Fruit fly (Drosophila melanogaster) whole organism, prepupa: Measurements from ENCODE around the gene fd96Ca.
A peak's percentile ranks its signal among the peaks of the same experiment; 100 is the strongest.

ENCODE experiments used
- Blimp-1 ChIP-seq: fragments of 200-800 bp; sonication (Bioruptor generic); optimal IDR thresholded peaks from 3 replicates; lab custom pipeline; 2017; ENCODE audit warnings: missing biosample characterization, missing genetic modification characterization, mild to moderate bottlenecking, moderate library complexity, missing genetic modification reagents
- CG10631 ChIP-seq: fragments of 200-800 bp; sonication (Bioruptor generic); optimal IDR thresholded peaks from 2 replicates; lab custom pipeline; 2016; ENCODE audit warnings: missing biosample characterization, missing genetic modification characterization
- CG11902 ChIP-seq: fragments of 200-800 bp; sonication (Bioruptor generic); optimal IDR thresholded peaks from 3 replicates; lab custom pipeline; 2016; ENCODE audit warnings: missing biosample characterization, missing genetic modification characterization
- CG16779 ChIP-seq: fragments of 200-800 bp; sonication (Bioruptor generic); optimal IDR thresholded peaks from 3 replicates; lab custom pipeline; 2017; ENCODE audit warnings: missing biosample characterization, mild to moderate bottlenecking, missing genetic modification characterization
- CG3032 ChIP-seq: fragments of 200-800 bp; optimal IDR thresholded peaks from 2 replicates; lab custom pipeline; 2019; ENCODE audit warnings: missing biosample characterization, mild to moderate bottlenecking, missing genetic modification characterization, moderate library complexity
- CG31627 ChIP-seq: fragments of 200-800 bp; sonication (Bioruptor generic); optimal IDR thresholded peaks from 3 replicates; lab custom pipeline; 2016; ENCODE audit warnings: missing biosample characterization, missing genetic modification characterization
- CG32006 ChIP-seq: fragments of 200-800 bp; sonication (Bioruptor generic); optimal IDR thresholded peaks from 3 replicates; lab custom pipeline; 2017; ENCODE audit warnings: missing biosample characterization, mild to moderate bottlenecking, missing genetic modification characterization
- CG34406 ChIP-seq: fragments of 200-800 bp; sonication (Bioruptor generic); optimal IDR thresholded peaks from 3 replicates; lab custom pipeline; 2016; ENCODE audit warnings: missing biosample characterization, missing genetic modification characterization
- CG3919 ChIP-seq: fragments of 200-800 bp; sonication (Bioruptor generic); optimal IDR thresholded peaks from 3 replicates; lab custom pipeline; 2016; ENCODE audit warnings: missing biosample characterization, missing genetic modification characterization
- CG6792 ChIP-seq: fragments of 200-800 bp; sonication (Bioruptor generic); optimal IDR thresholded peaks from 3 replicates; lab custom pipeline; 2016; ENCODE audit warnings: missing biosample characterization, missing genetic modification characterization
- CG6854 ChIP-seq: fragments of 200-800 bp; sonication (Bioruptor generic); optimal IDR thresholded peaks from 2 replicates; lab custom pipeline; 2017; ENCODE audit warnings: missing biosample characterization, mild to moderate bottlenecking, missing genetic modification characterization
- CG7368 ChIP-seq: fragments of 200-800 bp; sonication (Bioruptor generic); optimal IDR thresholded peaks from 3 replicates; lab custom pipeline; 2016; ENCODE audit warnings: missing biosample characterization, missing genetic modification characterization
- CG8319 ChIP-seq: fragments of 200-800 bp; sonication (Bioruptor generic); optimal IDR thresholded peaks from 3 replicates; lab custom pipeline; 2016; ENCODE audit warnings: missing biosample characterization, missing genetic modification characterization
- CG8632 ChIP-seq: fragments of 200-800 bp; sonication (Bioruptor generic); optimal IDR thresholded peaks from 3 replicates; lab custom pipeline; 2016; ENCODE audit warnings: missing biosample characterization, missing genetic modification characterization
- CG9139 ChIP-seq: fragments of 200-800 bp; sonication (Bioruptor generic); optimal IDR thresholded peaks from 3 replicates; lab custom pipeline; 2017; ENCODE audit warnings: missing biosample characterization, mild to moderate bottlenecking, missing genetic modification characterization
- Eip78C ChIP-seq: fragments of 200-800 bp; sonication (Bioruptor generic); peaks from one replicate; lab custom pipeline; 2016; ENCODE audit warnings: missing biosample characterization, missing genetic modification characterization
- Eip93F ChIP-seq: fragments of 200-800 bp; sonication (Bioruptor generic); optimal IDR thresholded peaks from 2 replicates; lab custom pipeline; 2016; ENCODE audit warnings: missing biosample characterization, mild to moderate bottlenecking, missing genetic modification characterization
- Ets21C ChIP-seq: fragments of 200-800 bp; sonication (Bioruptor generic); optimal IDR thresholded peaks from 3 replicates; lab custom pipeline; 2016; ENCODE audit warnings: missing biosample characterization, missing genetic modification characterization
- Hr39 ChIP-seq: fragments of 200-800 bp; sonication (Bioruptor generic); optimal IDR thresholded peaks from 2 replicates; lab custom pipeline; 2016; ENCODE audit warnings: missing biosample characterization, missing genetic modification characterization
- Lpt ChIP-seq: fragments of 200-800 bp; sonication (Bioruptor generic); optimal IDR thresholded peaks from 3 replicates; lab custom pipeline; 2016; ENCODE audit warnings: missing biosample characterization, missing genetic modification characterization
- Met ChIP-seq: fragments of 200-800 bp; sonication (Bioruptor generic); optimal IDR thresholded peaks from 3 replicates; lab custom pipeline; 2016; ENCODE audit warnings: missing biosample characterization, missing genetic modification characterization
- OdsH ChIP-seq: fragments of 200-800 bp; sonication (Bioruptor generic); optimal IDR thresholded peaks from 3 replicates; lab custom pipeline; 2016; ENCODE audit warnings: missing biosample characterization, missing genetic modification characterization
- Sox102F ChIP-seq: fragments of 200-800 bp; sonication (Bioruptor generic); optimal IDR thresholded peaks from 2 replicates; lab custom pipeline; 2016; ENCODE audit warnings: missing biosample characterization, mild to moderate bottlenecking, missing genetic modification characterization
- Sox14 ChIP-seq: fragments of 200-800 bp; sonication (Bioruptor generic); optimal IDR thresholded peaks from 3 replicates; lab custom pipeline; 2016; ENCODE audit warnings: missing biosample characterization, missing genetic modification characterization
- acj6 ChIP-seq: fragments of 200-800 bp; sonication (Bioruptor generic); optimal IDR thresholded peaks from 3 replicates; lab custom pipeline; 2016; ENCODE audit warnings: missing biosample characterization, missing genetic modification characterization
- cyc ChIP-seq: fragments of 200-800 bp; sonication (Bioruptor generic); optimal IDR thresholded peaks from 3 replicates; lab custom pipeline; 2016; ENCODE audit warnings: missing biosample characterization, missing genetic modification characterization
- dsx ChIP-seq: fragments of 200-800 bp; optimal IDR thresholded peaks from 3 replicates; lab custom pipeline; 2019; ENCODE audit warnings: missing biosample characterization, mild to moderate bottlenecking, missing genetic modification characterization, moderate library complexity; ENCODE audit not compliant: poor library complexity, severe bottlenecking
- eg ChIP-seq: fragments of 200-800 bp; sonication (Bioruptor generic); IDR thresholded peaks from 3 replicates; pipeline ENCODE4 v1.3.6; 2022; ENCODE audit warnings: missing biosample characterization, missing genetic modification characterization
- esn ChIP-seq: fragments of 200-800 bp; sonication (Bioruptor generic); optimal IDR thresholded peaks from 2 replicates; lab custom pipeline; 2016; ENCODE audit warnings: missing biosample characterization, mild to moderate bottlenecking, missing genetic modification characterization, moderate library complexity
- fkh ChIP-seq: fragments of 200-800 bp; sonication (Bioruptor generic); optimal IDR thresholded peaks from 3 replicates; lab custom pipeline; 2017; ENCODE audit warnings: missing biosample characterization, mild to moderate bottlenecking, missing genetic modification characterization, moderate library complexity
- ss ChIP-seq, 2 experiments: fragments of 200-800 bp; sonication (Bioruptor generic); optimal IDR thresholded peaks; 2 replicates in 1 of 2; 3 replicates in 1 of 2; lab custom pipeline; 2017 to 2018; ENCODE audit warnings: mild to moderate bottlenecking in 2 of 2, missing biosample characterization in 2 of 2, missing genetic modification characterization in 2 of 2, moderate library complexity in 1 of 2
- svp ChIP-seq: fragments of 200-800 bp; sonication (Bioruptor generic); peaks from one replicate; lab custom pipeline; 2016; ENCODE audit warnings: missing biosample characterization, missing genetic modification characterization
- topi ChIP-seq: fragments of 200-800 bp; sonication (Bioruptor generic); optimal IDR thresholded peaks from 3 replicates; lab custom pipeline; 2016; ENCODE audit warnings: missing biosample characterization, missing genetic modification characterization
- vri ChIP-seq: fragments of 200-800 bp; sonication (Bioruptor generic); optimal IDR thresholded peaks from 3 replicates; lab custom pipeline; 2016; ENCODE audit warnings: missing biosample characterization, mild to moderate bottlenecking, missing genetic modification characterization

Gene fd96Ca

dm6 chr3R:25112466-25112939 lies 30.0 kb downstream of the fd96Ca start, which contains the start of gene Nepl16:
Gene Nepl16 (minus strand): TSS chr3R:25112516.
- no peak for TF ChIP-seq Sox102F (GFP tag; lab: Kevin White, UChicago)
- no peak for TF ChIP-seq Eip93F (GFP tag; lab: Kevin White, UChicago)
- no peak for TF ChIP-seq ss (GFP tag; optimal IDR thresholded peaks at IDR 0.05; lab: Kevin White, UChicago)
- TF ChIP-seq CG9139 = no peak
- TF ChIP-seq Hr39 = no peak
- TF ChIP-seq CG16779 (tag; lab: Kevin White, UChicago) = no peak
- no peak for TF ChIP-seq CG6792 (GFP tag; lab: Kevin White, UChicago)
- no peak for TF ChIP-seq CG3032 (tag; lab: Kevin White, UChicago)
- no peak for TF ChIP-seq CG31627 (GFP tag; lab: Kevin White, UChicago)
- no peak for TF ChIP-seq Lpt (GFP tag; lab: Kevin White, UChicago)
- TF ChIP-seq CG3919 (GFP tag; lab: Kevin White, UChicago) = no peak
- no peak for TF ChIP-seq CG7368 (GFP tag; lab: Kevin White, UChicago)
- TF ChIP-seq CG8319 (GFP tag; lab: Kevin White, UChicago) = no peak
- no peak for TF ChIP-seq Sox14 (GFP tag; lab: Kevin White, UChicago)
- no peak for TF ChIP-seq Eip78C (GFP tag; lab: Kevin White, UChicago)
- no peak for TF ChIP-seq fkh (GFP tag; lab: Kevin White, UChicago)

DNA sequence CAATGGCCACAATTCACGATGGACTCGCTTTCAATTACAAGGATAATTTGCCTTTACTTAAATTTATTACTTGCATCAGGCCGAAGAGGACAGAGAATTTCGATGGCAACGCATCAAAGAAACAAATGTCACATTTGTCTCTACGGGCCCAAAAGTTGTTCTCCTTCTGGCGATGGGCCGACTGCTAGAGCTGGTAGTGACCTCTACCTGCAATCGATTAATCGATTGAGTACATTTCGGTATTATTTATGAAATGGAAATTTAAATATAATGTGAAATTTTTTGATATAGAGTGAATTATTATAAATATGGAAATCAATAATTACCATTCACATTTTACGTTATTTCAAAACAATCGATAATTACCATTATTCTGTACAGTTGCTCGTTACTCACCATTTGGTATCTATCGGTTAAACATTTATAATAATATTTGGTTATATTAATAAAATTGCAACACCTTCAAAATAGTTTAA lies 40.3 kb downstream of the fd96Ca start, which contains the start of the genes CG31510 and TTLL5:
TSS of gene CG31510 (minus strand) at position 185 of the 476 bp plus-strand sequence.
TSS of gene TTLL5 (minus strand) at position 185 of the 476 bp plus-strand sequence.
- no peak for TF ChIP-seq Ets21C (GFP tag; lab: Kevin White, UChicago)

DNA sequence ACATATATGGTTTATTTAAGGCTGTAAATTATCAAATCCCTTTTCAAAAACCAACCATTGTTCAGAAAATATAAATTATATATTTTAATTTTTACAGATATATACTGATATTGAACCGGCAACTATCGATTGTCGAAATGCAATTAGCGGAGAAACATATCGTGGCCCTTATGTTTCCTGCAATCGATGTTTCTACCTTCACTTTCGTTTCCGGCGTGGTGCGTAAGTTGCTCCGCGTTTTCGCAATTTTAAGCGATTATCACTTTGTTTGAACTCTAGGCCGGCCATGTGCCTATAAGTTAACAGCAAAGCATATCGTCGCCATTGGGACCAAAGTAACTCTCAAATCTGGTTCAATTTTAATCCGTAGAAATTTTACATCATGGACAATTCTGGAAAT lies 40.8 kb downstream of the fd96Ca start, which contains the start of gene vig2:
TSS of gene vig2 (plus strand) at position 112 of the 400 bp plus-strand sequence.
- TF ChIP-seq Eip78C (GFP tag; lab: Kevin White, UChicago) (peak; percentile 59), cyc (peak; percentile 22), esn (GFP tag; lab: Kevin White, UChicago) (peak; percentile 25), CG34406 (GFP tag; lab: Kevin White, UChicago) (peak; percentile 8), acj6 (GFP tag; lab: Kevin White, UChicago) (peak; percentile 10), Blimp-1 (peak; percentile 14), CG6854 (GFP tag; lab: Kevin White, UChicago) (peak; percentile 6), CG10631 (GFP tag; lab: Kevin White, UChicago) (peak; percentile 26), CG11902 (GFP tag; lab: Kevin White, UChicago) (peak; percentile 30), CG8632 (GFP tag; lab: Kevin White, UChicago) (peak; percentile 7), topi (GFP tag; lab: Kevin White, UChicago) (peak; percentile 31)

DNA sequence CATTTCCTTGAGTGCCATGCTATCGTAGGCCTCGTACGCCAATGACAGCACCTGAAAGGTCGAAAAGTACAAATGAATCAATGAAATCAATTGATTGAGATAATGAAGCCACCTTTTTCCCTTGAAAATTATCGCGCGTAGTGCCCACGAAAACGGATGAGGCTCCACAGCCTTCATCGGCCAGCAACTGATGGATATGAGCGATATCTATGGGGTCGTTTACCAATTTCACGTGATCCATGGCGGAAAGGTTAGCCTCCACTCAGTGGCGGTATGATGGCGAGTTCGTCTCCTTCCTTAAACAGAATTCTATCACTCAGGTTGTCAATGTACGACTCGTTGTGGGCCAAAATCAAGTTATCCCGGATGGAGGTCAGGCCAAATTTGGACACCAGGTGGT lies 44.3 kb downstream of the fd96Ca start:
- TF ChIP-seq svp (GFP tag; lab: Kevin White, UChicago) = peak; percentile 54
- no peak for TF ChIP-seq eg
- TF ChIP-seq, all 60 proteins: peak for 1

DNA sequence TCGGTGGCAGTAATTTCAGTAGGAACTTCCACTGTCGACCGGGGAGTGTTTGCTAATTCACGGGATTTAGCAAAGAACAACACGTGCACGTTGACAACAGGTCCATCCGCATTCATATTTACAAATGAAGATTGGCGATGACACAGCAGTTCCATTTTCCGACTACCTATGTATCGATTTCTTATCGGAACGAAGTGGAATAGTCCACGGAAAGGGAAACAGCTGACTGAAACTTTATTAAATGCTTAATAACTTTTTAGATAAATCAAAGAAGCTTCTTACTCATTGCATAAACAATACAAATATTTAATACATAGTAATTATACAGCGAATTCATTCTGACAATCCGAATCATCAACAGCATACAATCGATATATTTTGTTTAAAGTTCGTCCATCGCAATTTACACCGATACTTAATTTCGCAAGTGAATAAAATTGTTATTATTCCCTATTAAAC lies 44.8 kb downstream of the fd96Ca start, which contains the start of the genes Mocs2A, Mocs2B and Clbn:
TSS of gene Mocs2A (minus strand) at position 129 of the 459 bp plus-strand sequence.
TSS of gene Mocs2B (minus strand) at position 129 of the 459 bp plus-strand sequence.
TSS of gene Clbn (plus strand) at position 272 of the 459 bp plus-strand sequence.
- TF ChIP-seq esn (GFP tag; lab: Kevin White, UChicago) = peak; percentile 7
- no peak for TF ChIP-seq vri (GFP tag; lab: Kevin White, UChicago)
- TF ChIP-seq CG3032 (tag; lab: Kevin White, UChicago) = no peak
- TF ChIP-seq CG16779 (tag; lab: Kevin White, UChicago) = no peak
- no peak for TF ChIP-seq CG32006 (GFP tag; lab: Kevin White, UChicago)
- TF ChIP-seq CG6792 (GFP tag; lab: Kevin White, UChicago) = no peak
- no peak for TF ChIP-seq cyc
- TF ChIP-seq Sox14 (GFP tag; lab: Kevin White, UChicago) = no peak
- TF ChIP-seq CG31627 (GFP tag; lab: Kevin White, UChicago) = no peak
- no peak for TF ChIP-seq Met
- no peak for TF ChIP-seq OdsH (GFP tag; lab: Kevin White, UChicago)
- TF ChIP-seq CG8632 (GFP tag; lab: Kevin White, UChicago) = no peak
- no peak for TF ChIP-seq dsx (GFP tag; lab: Kevin White, UChicago)
- peak; percentile 66 for TF ChIP-seq fkh (GFP tag; lab: Kevin White, UChicago)
- TF ChIP-seq Eip93F (GFP tag; lab: Kevin White, UChicago) = no peak
- no peak for TF ChIP-seq Eip78C (GFP tag; lab: Kevin White, UChicago)
